Worm (Caenorhabditis elegans) whole organism, mixed stage, embryonic: ENCODE measurements around the gene enpl-1.

Experiments
- ces-1 ChIP-seq: fragments of 150-350 bp; optimal IDR thresholded peaks from 2 replicates; lab custom pipeline; 2014; ENCODE audit warnings: missing biosample characterization, missing genetic modification reagents, missing genetic modification characterization
- ham-2 ChIP-seq: fragments of 200-800 bp; sonication (Bioruptor generic); optimal IDR thresholded peaks from 2 replicates; lab custom pipeline; 2018; ENCODE audit warnings: mild to moderate bottlenecking, missing genetic modification characterization, missing compliant biosample characterization
- mab-5 ChIP-seq: fragments of 150-350 bp; optimal IDR thresholded peaks from 2 replicates; lab custom pipeline; 2014; ENCODE audit warnings: missing biosample characterization, missing genetic modification characterization
- nhr-237 ChIP-seq: fragments of 150-350 bp; optimal IDR thresholded peaks from 2 replicates; lab custom pipeline; 2014; ENCODE audit warnings: missing biosample characterization, missing genetic modification characterization
- sptf-1 ChIP-seq: sonication (generic microtip); optimal IDR thresholded peaks from 2 replicates; lab custom pipeline; 2017; ENCODE audit warnings: mild to moderate bottlenecking, missing genetic modification characterization, moderate library complexity, missing compliant biosample characterization
- unc-62 ChIP-seq: fragments of 150-350 bp; optimal IDR thresholded peaks from 2 replicates; lab custom pipeline; 2014; ENCODE audit warnings: missing biosample characterization, missing genetic modification reagents, missing genetic modification characterization

DNA sequence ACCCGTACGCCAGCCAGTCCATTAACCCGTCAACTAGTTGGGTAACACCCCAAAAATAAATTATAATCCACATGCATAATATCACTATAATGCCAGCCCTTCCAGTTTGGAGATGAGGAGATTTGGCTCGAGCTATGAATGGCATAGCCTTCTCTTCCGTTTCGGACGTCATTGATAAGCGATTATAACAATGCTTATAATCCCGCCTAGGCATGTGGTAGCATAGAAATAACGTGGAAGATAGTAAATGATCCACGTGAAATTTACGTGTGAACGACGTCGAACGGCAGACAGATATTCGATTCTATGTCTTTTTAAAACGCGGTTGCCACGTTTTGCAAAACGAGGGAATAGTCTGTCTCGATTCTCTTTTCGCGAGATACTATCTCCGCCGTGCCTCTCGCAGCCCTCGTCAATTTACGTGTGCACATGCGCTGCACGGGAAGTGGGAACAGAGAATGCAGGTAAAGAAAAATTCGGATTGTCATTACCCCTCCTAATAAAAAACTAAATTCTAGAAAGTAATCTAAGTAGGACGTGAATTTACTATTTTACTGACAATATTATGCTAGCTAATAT is 29.8 kb downstream of the enpl-1 start:
- no peak for TF ChIP-seq sptf-1 (tag; lab: Kevin White, UChicago)
- no peak for TF ChIP-seq unc-62 (GFP tag; lab: Kevin White, UChicago)
- TF ChIP-seq nhr-237 (tag; lab: Kevin White, UChicago) = no peak
- TF ChIP-seq mab-5 (tag; lab: Kevin White, UChicago) = no peak
- no peak for TF ChIP-seq ham-2 (GFP tag; lab: Kevin White, UChicago)
- no peak for TF ChIP-seq ces-1
